Fruit fly (Drosophila melanogaster) ovary, adult (tissue): ENCODE measurements around the gene Dsp1.
A peak's percentile ranks its signal among the peaks of the same experiment; 100 is the strongest.

Experiments
- CG17801 ChIP-seq: fragments of 200-800 bp; optimal IDR thresholded peaks from 2 replicates; lab custom pipeline; 2019; ENCODE audit warnings: missing biosample characterization, mild to moderate bottlenecking, missing genetic modification characterization, moderate library complexity; ENCODE audit not compliant: partially characterized antibody

Gene Dsp1

dm6 chrX:16333434-16334141 lies at the start of gene Dsp1, which contains the start of gene CG9921:
Gene Dsp1, plus strand, starts transcription at chrX:16333612.
Gene CG9921, minus strand, starts transcription at chrX:16333600.
- TF ChIP-seq CG17801: peak; percentile 55

- TF ChIP-seq CG17801: peak; percentile 19
Observed at dm6 chrX:16285186-16285585, 48.2 kb upstream of the Dsp1 start.

- peak; percentile 78 for TF ChIP-seq CG17801
Observed at dm6 chrX:16286083-16286666, 47.2 kb upstream of the Dsp1 start, which contains the start of gene UQCR-14. Gene UQCR-14, plus strand, starts transcription at chrX:16286288.

dm6 chrX:16288492-16288964 lies 44.9 kb upstream of the Dsp1 start, which contains the start of the genes CG32576 and caz:
Gene CG32576, minus strand, starts transcription at chrX:16288533.
Gene caz, plus strand, starts transcription at chrX:16288810.
- TF ChIP-seq CG17801: peak; percentile 45

dm6 chrX:16288999-16289398 lies 44.4 kb upstream of the Dsp1 start:
- no peak for TF ChIP-seq CG17801

- no peak for TF ChIP-seq CG17801
Observed at dm6 chrX:16292646-16293045, 40.8 kb upstream of the Dsp1 start.

- TF ChIP-seq CG17801: peak; percentile 75
Observed at dm6 chrX:16296423-16297292, 36.8 kb upstream of the Dsp1 start, which contains the start of gene CG3632. Gene CG3632, plus strand, starts transcription at chrX:16296671.

- TF ChIP-seq CG17801: no peak
Observed at dm6 chrX:16297618-16298017, 35.8 kb upstream of the Dsp1 start, which contains the start of gene ERp44. Gene ERp44, minus strand, starts transcription at chrX:16297718.

- TF ChIP-seq CG17801: no peak
Observed at dm6 chrX:16303636-16304035, 29.8 kb upstream of the Dsp1 start, which contains the start of gene CG3679. Gene CG3679, plus strand, starts transcription at chrX:16303870.

dm6 chrX:16308310-16308918 lies 25.0 kb upstream of the Dsp1 start, which contains the start of gene Had1:
Gene Had1, minus strand, starts transcription at chrX:16308667.
- TF ChIP-seq CG17801: no peak

- peak; percentile 25 for TF ChIP-seq CG17801
Observed at dm6 chrX:16308953-16309352, 24.5 kb upstream of the Dsp1 start.

- TF ChIP-seq CG17801: peak; percentile 30
Observed at dm6 chrX:16309764-16310163, 23.6 kb upstream of the Dsp1 start.

- peak; percentile 64 for TF ChIP-seq CG17801
Observed at dm6 chrX:16313078-16313875, 20.1 kb upstream of the Dsp1 start, which contains the start of the genes CG9915 and SWIP. Gene CG9915, minus strand, starts transcription at chrX:16313138. Gene SWIP, plus strand, starts transcription at chrX:16313709.

- peak; percentile 63 for TF ChIP-seq CG17801
Observed at dm6 chrX:16318858-16319557, 14.4 kb upstream of the Dsp1 start.
